Worm (Caenorhabditis elegans) whole organism, midembryonic: ENCODE results near the gene B0284.3.

Experiments used
- T22C8.4 ChIP-seq: fragments of 200-800 bp; sonication (Bioruptor generic); IDR thresholded peaks from 2 replicates; pipeline ENCODE4 v1.3.6; 2022; ENCODE audit warnings: missing genetic modification characterization, missing compliant biosample characterization
- cog-1 ChIP-seq: sonication (generic microtip); optimal IDR thresholded peaks from 2 replicates; lab custom pipeline; 2016; ENCODE audit warnings: missing genetic modification characterization, missing compliant biosample characterization
- flt-1 ChIP-seq: fragments of 200-800 bp; sonication (Bioruptor generic); IDR thresholded peaks from 2 replicates; pipeline ENCODE4 v1.3.6; 2022; ENCODE audit warnings: missing genetic modification characterization, missing compliant biosample characterization
- med-1 ChIP-seq: sonication (generic microtip); optimal IDR thresholded peaks from 2 replicates; lab custom pipeline; 2017; ENCODE audit warnings: missing genetic modification characterization, mild to moderate bottlenecking, missing compliant biosample characterization, antibody characterized with exemption, missing genetic modification reagents; ENCODE audit not compliant: insufficient read depth
- ztf-23 ChIP-seq: fragments of 200-800 bp; sonication (Bioruptor generic); IDR thresholded peaks from 2 replicates; pipeline ENCODE4 v1.3.6; 2022; ENCODE audit warnings: missing genetic modification reagents, missing genetic modification characterization, missing compliant biosample characterization
- ztf-29 ChIP-seq: fragments of 200-800 bp; sonication (Bioruptor generic); IDR thresholded peaks from 2 replicates; pipeline ENCODE4 v1.3.6; 2022; ENCODE audit warnings: missing genetic modification reagents, missing genetic modification characterization, missing compliant biosample characterization

ce11 chrIII:4395857-4396256 lies 16.2 kb upstream of the B0284.3 start:
- TF ChIP-seq flt-1 (GFP tag; lab: Robert Waterston, UW) = no peak
- no peak for TF ChIP-seq med-1
- TF ChIP-seq T22C8.4 (GFP tag; lab: Robert Waterston, UW) = no peak
- TF ChIP-seq cog-1 (tag; lab: Kevin White, UChicago) = no peak
- no peak for TF ChIP-seq ztf-23 (GFP tag; lab: Robert Waterston, UW)
- TF ChIP-seq ztf-29 = no peak
